Fruit fly (Drosophila melanogaster): Measurements from ENCODE around the gene tna.

The tna gene

DNA sequence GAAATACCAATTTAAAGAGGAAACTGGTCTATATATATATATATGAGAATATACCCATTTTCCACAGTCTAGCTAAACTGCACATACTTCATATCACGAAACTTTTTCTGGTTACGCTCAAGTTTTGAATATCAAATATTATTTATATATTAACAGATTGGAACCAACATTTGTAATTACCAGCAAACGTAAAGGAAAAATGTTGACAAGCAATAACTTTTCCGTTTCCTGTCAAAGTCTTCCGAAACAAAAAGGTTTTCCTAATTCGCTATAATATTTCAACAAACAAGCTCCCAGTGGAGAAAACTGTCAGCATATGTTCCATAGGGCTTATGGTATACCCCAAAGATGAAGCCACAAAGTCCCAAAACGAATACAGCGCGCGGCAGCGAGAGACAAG, 20.8 kb upstream of the tna start, which contains the start of gene CG42831:
CG42831 (plus strand) TSS at position 301 of the 400 bp plus-strand sequence.
- no peak for TF ChIP-seq dan (GFP tag; IDR thresholded peaks at IDR 0.05)
- peak; percentile 25 for TF ChIP-seq Ets65A (GFP tag)

DNA sequence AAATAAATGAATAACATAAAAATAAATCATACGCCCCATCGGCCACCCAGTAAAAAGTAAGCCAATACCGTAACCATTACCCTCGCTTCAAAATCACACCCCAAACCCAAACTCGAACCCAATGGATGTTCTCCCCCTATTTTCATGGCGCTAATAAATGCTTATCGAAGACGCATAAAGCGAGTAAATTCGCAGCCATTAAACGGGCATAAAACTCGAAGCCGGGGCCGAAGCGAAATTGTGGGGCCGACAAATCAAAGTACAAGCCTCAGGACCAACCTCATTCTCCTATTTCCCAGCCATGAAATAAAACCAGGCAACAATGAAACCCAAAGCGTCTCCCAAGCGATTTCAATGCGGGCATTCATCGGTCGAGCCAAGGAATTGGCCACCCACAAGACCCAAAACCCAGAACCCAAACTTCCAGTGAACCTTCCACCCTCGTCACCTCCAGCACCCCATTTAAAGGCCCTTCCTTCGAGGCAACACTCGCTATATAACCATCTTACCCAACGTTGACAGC, 20.3 kb upstream of the tna start:
- TF ChIP-seq ash1 (GFP tag; optimal IDR thresholded peaks at IDR 0.05) (no peak), Lpt (GFP tag; optimal IDR thresholded peaks at IDR 0.05) (no peak), CG7372 (GFP tag; IDR thresholded peaks at IDR 0.05) (0 out of 2 replicates have a peak, but pooled peaks have one; percentile 17), fu2 (GFP tag; optimal IDR thresholded peaks at IDR 0.05) (no peak), nerfin-1 (tag; optimal IDR thresholded peaks at IDR 0.05) (no peak), Sox100B (GFP tag; optimal IDR thresholded peaks at IDR 0.05) (no peak), Deaf1 (tag; optimal IDR thresholded peaks at IDR 0.05) (no peak), abd-A (tag; optimal IDR thresholded peaks at IDR 0.05) (peak; percentile 98), danr (GFP tag; IDR thresholded peaks at IDR 0.05) (no peak), esg (GFP tag; conservative IDR thresholded peaks at IDR 0.05) (no peak), CG15011 (GFP tag; optimal IDR thresholded peaks at IDR 0.05) (no peak), CG13894 (tag; optimal IDR thresholded peaks at IDR 0.05) (peak; percentile 93), Ptx1 (GFP tag; IDR thresholded peaks at IDR 0.05) (no peak), br (optimal IDR thresholded peaks at IDR 0.05) (no peak), Meics (GFP tag; optimal IDR thresholded peaks at IDR 0.05) (no peak)

DNA sequence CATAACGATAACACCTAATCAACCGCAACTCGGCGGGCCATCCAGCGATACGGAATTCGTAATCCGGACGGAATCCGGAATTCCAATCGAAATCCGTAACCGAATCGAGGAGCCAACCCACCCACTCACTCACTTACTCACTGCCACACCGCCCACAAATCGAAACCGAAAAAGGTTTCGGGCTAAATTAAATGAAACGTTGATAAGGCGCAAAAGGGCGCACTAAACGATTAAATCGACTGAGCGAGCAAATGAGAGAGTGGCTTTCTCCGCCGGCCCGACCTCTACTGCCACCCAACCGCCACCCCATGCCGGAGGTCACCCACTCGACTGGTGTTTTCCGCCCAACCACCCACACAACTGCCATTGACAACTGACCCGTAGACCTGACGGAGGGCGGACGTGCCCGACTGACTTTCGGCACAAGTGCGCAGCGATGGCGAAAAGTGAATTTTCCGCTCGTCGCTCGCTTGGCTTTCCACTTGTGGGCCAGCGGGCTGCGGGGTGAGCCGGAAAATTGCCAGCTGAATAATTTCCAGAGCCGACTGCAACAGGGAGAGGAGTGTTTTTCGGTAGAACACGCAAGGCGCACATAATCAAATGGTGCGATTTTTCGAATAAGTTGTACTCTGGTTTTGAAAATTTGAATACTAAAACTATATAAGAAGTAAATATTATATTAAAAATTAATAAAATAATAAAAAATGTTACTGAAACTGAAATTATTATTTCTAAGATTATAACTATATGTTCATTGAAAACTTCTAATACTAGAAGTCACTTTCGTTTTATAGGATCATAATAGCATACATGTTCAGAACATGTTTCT, 18.4 kb upstream of the tna start:
- TF ChIP-seq CG6272 (GFP tag; IDR thresholded peaks at IDR 0.05) = 0 out of 2 replicates have a peak, but pooled peaks have one; percentile 6
- TF ChIP-seq tgo (GFP tag; IDR thresholded peaks at IDR 0.05) = no peak
- no peak for TF ChIP-seq ash1 (GFP tag; optimal IDR thresholded peaks at IDR 0.05)
- TF ChIP-seq ken (GFP tag; IDR thresholded peaks at IDR 0.05) = no peak
- TF ChIP-seq Ets65A (GFP tag) = peak; percentile 87
- 0 out of 2 replicates have a peak, but pooled peaks have one; percentile 9 for TF ChIP-seq ato (GFP tag; IDR thresholded peaks at IDR 0.05; ENCODE audit: partially characterized antibody)
- TF ChIP-seq MESR4 (GFP tag; optimal IDR thresholded peaks at IDR 0.05) = no peak
- peak; percentile 4 for TF ChIP-seq CG12659 (GFP tag; optimal IDR thresholded peaks at IDR 0.05)
- no peak for TF ChIP-seq gro (GFP tag; optimal IDR thresholded peaks at IDR 0.05)
- TF ChIP-seq CG14014 (GFP tag; IDR thresholded peaks at IDR 0.05) = no peak
- no peak for TF ChIP-seq pros (GFP tag; optimal IDR thresholded peaks at IDR 0.05)
- TF ChIP-seq scrt (GFP tag; optimal IDR thresholded peaks at IDR 0.05) = no peak
- no peak for TF ChIP-seq vnd (GFP tag; IDR thresholded peaks at IDR 0.05; ENCODE audit: partially characterized antibody)
- TF ChIP-seq H15 (GFP tag; IDR thresholded peaks at IDR 0.05) = no peak
- no peak for TF ChIP-seq BtbVII (GFP tag; optimal IDR thresholded peaks at IDR 0.05)
- no peak for TF ChIP-seq sens-2 (GFP tag; IDR thresholded peaks at IDR 0.05)
- no peak for TF ChIP-seq Blimp-1 (GFP tag; optimal IDR thresholded peaks at IDR 0.05)
- TF ChIP-seq CG6854 (GFP tag; optimal IDR thresholded peaks at IDR 0.05) = no peak
- peak; percentile 20 for TF ChIP-seq Meics (GFP tag; optimal IDR thresholded peaks at IDR 0.05)
- TF ChIP-seq CG18262 (tag; optimal IDR thresholded peaks at IDR 0.05) = peak; percentile 29
- TF ChIP-seq maf-S (GFP tag; optimal IDR thresholded peaks at IDR 0.05) = no peak
- TF ChIP-seq cwo (GFP tag; optimal IDR thresholded peaks at IDR 0.05) = no peak
- no peak for TF ChIP-seq zfh2 (GFP tag; optimal IDR thresholded peaks at IDR 0.05)
- peak; percentile 25 for TF ChIP-seq Hey (tag; optimal IDR thresholded peaks at IDR 0.05)
- no peak for TF ChIP-seq Xrp1 (GFP tag; IDR thresholded peaks at IDR 0.05)
- peak; percentile 76 for TF ChIP-seq Deaf1 (tag; optimal IDR thresholded peaks at IDR 0.05)
- no peak for TF ChIP-seq Dip3 (GFP tag; optimal IDR thresholded peaks at IDR 0.05)
- peak; percentile 53; the same call in 1 of the 3 replicates for TF ChIP-seq CG17361 (GFP tag; IDR thresholded peaks at IDR 0.05)
- TF ChIP-seq Sox100B (GFP tag; optimal IDR thresholded peaks at IDR 0.05) = peak; percentile 14
- TF ChIP-seq fd102C (GFP tag; optimal IDR thresholded peaks at IDR 0.05) = no peak
- no peak for TF ChIP-seq Eip74EF (GFP tag; optimal IDR thresholded peaks at IDR 0.05)
- TF ChIP-seq CG17385 (GFP tag; optimal IDR thresholded peaks at IDR 0.05) = no peak
- TF ChIP-seq otp (GFP tag; IDR thresholded peaks at IDR 0.05) = no peak

Data from whole organism, embryonic.